Worm (Caenorhabditis elegans) whole organism, young adult: ENCODE measurements around the gene pigs-1.

ENCODE experiments used
- B0261.1 ChIP-seq: sonication (generic microtip); optimal IDR thresholded peaks from 2 replicates; lab custom pipeline; 2016; ENCODE audit warnings: mild to moderate bottlenecking, missing genetic modification characterization, moderate library complexity, missing compliant biosample characterization
- F22D6.2 ChIP-seq: sonication (generic microtip); optimal IDR thresholded peaks from 2 replicates; lab custom pipeline; 2016; ENCODE audit warnings: mild to moderate bottlenecking, missing genetic modification characterization, missing compliant biosample characterization
- atf-7 ChIP-seq: sonication (generic microtip); optimal IDR thresholded peaks from 2 replicates; lab custom pipeline; 2017; ENCODE audit warnings: mild to moderate bottlenecking, missing genetic modification characterization, missing compliant biosample characterization
- ceh-40 ChIP-seq: fragments of 200-800 bp; sonication (Bioruptor generic); IDR thresholded peaks from 2 replicates; pipeline ENCODE4 v1.3.6; 2022; ENCODE audit warnings: missing genetic modification characterization, missing compliant biosample characterization
- madf-6 ChIP-seq: fragments of 200-800 bp; sonication (Bioruptor generic); IDR thresholded peaks from 2 replicates; pipeline ENCODE4 v1.3.6; 2022; ENCODE audit warnings: missing genetic modification reagents, missing genetic modification characterization, missing compliant biosample characterization
- nhr-120 ChIP-seq: fragments of 200-800 bp; sonication (Bioruptor generic); IDR thresholded peaks from 2 replicates; pipeline ENCODE4 v1.3.6; 2022; ENCODE audit warnings: missing genetic modification characterization, missing compliant biosample characterization

- no peak for TF ChIP-seq ceh-40 (GFP tag; lab: Robert Waterston, UW)
- no peak for TF ChIP-seq madf-6
- TF ChIP-seq F22D6.2 (tag; lab: Kevin White, UChicago) = no peak
- TF ChIP-seq nhr-120 (GFP tag; lab: Robert Waterston, UW) = no peak
- no peak for TF ChIP-seq B0261.1 (tag; lab: Kevin White, UChicago)
- no peak for TF ChIP-seq atf-7 (tag; lab: Kevin White, UChicago)
These were observed 5.2 kb downstream of the pigs-1 start, which contains the start of gene msp-38 for ce11 chrIV:10143640-10144039.
